Worm (Caenorhabditis elegans): Measurements from ENCODE around the gene cmtr-1.
A peak's percentile ranks its signal among the peaks of the same experiment; 100 is the strongest.

DNA sequence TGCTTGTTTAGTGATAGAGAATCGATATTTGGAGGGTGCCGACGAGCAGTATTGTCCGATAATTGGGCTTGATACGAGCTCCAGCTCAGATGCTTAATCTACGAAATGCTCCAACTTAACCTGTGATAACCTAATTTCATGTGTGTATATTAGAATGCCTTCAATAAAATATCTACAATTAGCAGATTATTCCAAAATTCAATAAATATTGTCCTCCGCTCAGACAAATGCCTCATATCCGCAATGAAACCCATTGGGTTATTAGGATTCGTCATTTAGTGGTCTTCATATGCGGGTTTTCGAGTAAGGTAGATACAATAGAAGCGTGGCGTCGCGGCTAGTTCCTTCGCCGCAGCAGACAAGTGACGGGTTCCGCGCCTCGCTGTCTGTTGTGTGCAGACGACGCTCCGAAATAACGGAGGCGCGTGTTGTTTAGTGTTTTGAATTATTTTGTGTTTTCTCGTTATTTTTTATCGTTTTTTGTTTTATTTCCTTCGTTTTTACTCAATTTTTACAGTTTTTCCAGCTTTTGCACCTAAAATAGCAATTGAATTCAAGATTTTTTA, at the start of gene cmtr-1:
- TF ChIP-seq alr-1 (tag; optimal IDR thresholded peaks at IDR 0.05; ENCODE audit: borderline replicate concordance) (no peak), snpc-4 (tag; optimal IDR thresholded peaks at IDR 0.05) (peak; percentile 100), skn-1 (tag; optimal IDR thresholded peaks at IDR 0.05) (peak; percentile 85), unc-130 (tag; optimal IDR thresholded peaks at IDR 0.05) (peak; percentile 93), zag-1 (tag; optimal IDR thresholded peaks at IDR 0.05) (no peak), nhr-76 (tag; optimal IDR thresholded peaks at IDR 0.05) (no peak)

Measured in whole organism, L1 larva.